Worm (Caenorhabditis elegans): ENCODE data around the gene clec-239.

- TF ChIP-seq ces-1 (GFP tag; optimal IDR thresholded peaks at IDR 0.05) (no peak), C16A3.4 (tag; optimal IDR thresholded peaks at IDR 0.05) (no peak), mdl-1 (tag; optimal IDR thresholded peaks at IDR 0.05) (no peak), ztf-11 (tag; optimal IDR thresholded peaks at IDR 0.05) (no peak), nhr-76 (tag; optimal IDR thresholded peaks at IDR 0.05) (no peak), tbx-2 (tag; optimal IDR thresholded peaks at IDR 0.05) (no peak), ama-1 (optimal IDR thresholded peaks at IDR 0.05) (no peak), ceh-82 (tag; optimal IDR thresholded peaks at IDR 0.05) (no peak), nhr-28 (tag; optimal IDR thresholded peaks at IDR 0.05) (no peak), ceh-63 (GFP tag; optimal IDR thresholded peaks at IDR 0.05) (no peak), snpc-4 (tag; optimal IDR thresholded peaks at IDR 0.05) (no peak), unc-130 (tag; optimal IDR thresholded peaks at IDR 0.05) (no peak), unc-62 (GFP tag; optimal IDR thresholded peaks at IDR 0.05) (no peak)
These were observed 2.6 kb downstream of the clec-239 start for ce11 chrV:16958975-16959374.
